Fruit fly (Drosophila melanogaster) Kc167 (cell line): Measurements from ENCODE around the gene CG43057.

Source experiments
- insv ChIP-seq: fragments of >200 bp; optimal IDR thresholded peaks from 3 replicates; lab custom pipeline; 2018; ENCODE audit warnings: missing external identifiers
- psq ChIP-seq: fragments of >200 bp; optimal IDR thresholded peaks from 2 replicates; lab custom pipeline; 2017; ENCODE audit warnings: missing external identifiers

- TF ChIP-seq psq (lab: Kevin White, UChicago) (no peak), insv (no peak)
Measured at dm6 chr2L:8241700-8242099, 2.1 kb downstream of the CG43057 start, which contains the start of gene Spn28F.
